Fruit fly (Drosophila melanogaster): ENCODE measurements around the gene CG9396.

DNA sequence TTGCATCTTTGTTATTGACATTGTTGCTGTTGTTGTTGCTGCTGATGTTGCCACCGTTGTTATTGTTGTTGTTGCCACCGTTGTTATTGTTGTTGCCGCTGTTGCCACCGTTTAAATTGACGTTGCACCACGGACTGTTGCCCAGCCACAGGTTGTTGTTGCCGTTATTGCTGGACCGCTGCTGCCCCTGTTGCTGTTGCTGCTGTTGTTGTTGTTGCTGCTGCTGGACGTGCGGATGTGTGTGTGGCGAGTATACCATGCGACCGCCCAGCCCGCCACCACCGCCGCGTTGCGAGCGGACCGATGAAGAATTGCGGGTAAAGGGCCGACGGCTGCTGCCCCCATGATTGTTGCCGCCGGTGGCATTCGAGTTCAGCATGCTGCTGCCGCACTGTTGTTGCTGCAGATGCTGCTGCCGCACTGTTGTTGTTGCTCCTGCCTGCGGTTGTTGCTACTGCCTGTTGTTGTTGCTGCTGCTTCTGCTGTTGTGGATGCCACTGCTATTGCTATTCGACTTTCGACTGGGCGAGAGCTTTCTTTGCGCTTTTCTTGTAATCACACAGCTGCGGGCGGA, 24.5 kb downstream of the CG9396 start:
- TF ChIP-seq CG8478 (optimal IDR thresholded peaks at IDR 0.05) (no peak), CTCF (optimal IDR thresholded peaks at IDR 0.05) (no peak)

Measured in S2 (cell line).